Worm (Caenorhabditis elegans) whole organism, late embryonic: ENCODE results near the gene M163.1.

Source experiments
- C38D4.7 ChIP-seq: fragments of 200-800 bp; sonication (Bioruptor generic); optimal IDR thresholded peaks from 2 replicates; lab custom pipeline; 2018; ENCODE audit warnings: mild to moderate bottlenecking, missing genetic modification characterization, moderate library complexity, missing compliant biosample characterization
- K09A11.1 ChIP-seq: sonication (generic microtip); optimal IDR thresholded peaks from 2 replicates; lab custom pipeline; 2017; ENCODE audit warnings: antibody characterized with exemption, mild to moderate bottlenecking, missing genetic modification characterization, missing compliant biosample characterization; ENCODE audit not compliant: insufficient read depth
- T23F11.4 ChIP-seq: fragments of 200-800 bp; sonication (Bioruptor generic); optimal IDR thresholded peaks from 2 replicates; lab custom pipeline; 2018; ENCODE audit warnings: mild to moderate bottlenecking, missing genetic modification characterization, missing compliant biosample characterization
- Y22D7AL.16 ChIP-seq: sonication (generic microtip); optimal IDR thresholded peaks from 2 replicates; lab custom pipeline; 2016; ENCODE audit warnings: missing genetic modification characterization, missing compliant biosample characterization
- ahr-1 ChIP-seq: sonication (generic microtip); optimal IDR thresholded peaks from 2 replicates; lab custom pipeline; 2016; ENCODE audit warnings: missing genetic modification characterization, missing compliant biosample characterization
- ama-1 ChIP-seq: fragments of 150-350 bp; optimal IDR thresholded peaks from 2 replicates; lab custom pipeline; 2014
- ceh-14 ChIP-seq: sonication (generic microtip); optimal IDR thresholded peaks from 2 replicates; lab custom pipeline; 2016; ENCODE audit warnings: missing genotype, missing genetic modification characterization, missing compliant biosample characterization
- ceh-18 ChIP-seq: sonication (generic microtip); optimal IDR thresholded peaks from 2 replicates; lab custom pipeline; 2016; ENCODE audit warnings: missing genetic modification characterization, missing compliant biosample characterization
- ceh-19 ChIP-seq: fragments of 200-800 bp; sonication (Bioruptor generic); optimal IDR thresholded peaks from 2 replicates; lab custom pipeline; 2018; ENCODE audit warnings: mild to moderate bottlenecking, missing genetic modification characterization, missing compliant biosample characterization
- ceh-2 ChIP-seq: sonication (generic microtip); optimal IDR thresholded peaks from 2 replicates; lab custom pipeline; 2016; ENCODE audit warnings: missing genotype, missing genetic modification characterization, missing compliant biosample characterization
- ceh-24 ChIP-seq: sonication (generic microtip); optimal IDR thresholded peaks from 2 replicates; lab custom pipeline; 2016; ENCODE audit warnings: mild to moderate bottlenecking, missing genetic modification characterization, missing compliant biosample characterization
- ceh-31 ChIP-seq: sonication (generic microtip); optimal IDR thresholded peaks from 2 replicates; lab custom pipeline; 2016; ENCODE audit warnings: missing genetic modification characterization, missing compliant biosample characterization
- ceh-48 ChIP-seq: sonication (generic microtip); optimal IDR thresholded peaks from 2 replicates; lab custom pipeline; 2016; ENCODE audit warnings: missing genetic modification characterization, inconsistent platforms, missing compliant biosample characterization
- ceh-6 ChIP-seq: fragments of 200-800 bp; sonication (Bioruptor generic); optimal IDR thresholded peaks from 2 replicates; lab custom pipeline; 2018; ENCODE audit warnings: mild to moderate bottlenecking, missing genetic modification characterization, missing compliant biosample characterization
- che-1 ChIP-seq: sonication (generic microtip); optimal IDR thresholded peaks from 2 replicates; lab custom pipeline; 2016; ENCODE audit warnings: mild to moderate bottlenecking, missing genetic modification characterization, missing compliant biosample characterization
- dmd-4 ChIP-seq: sonication (generic microtip); optimal IDR thresholded peaks from 2 replicates; lab custom pipeline; 2016; ENCODE audit warnings: borderline replicate concordance, missing genetic modification characterization, missing compliant biosample characterization
- ets-4 ChIP-seq: sonication (generic microtip); optimal IDR thresholded peaks from 2 replicates; lab custom pipeline; 2016; ENCODE audit warnings: missing genetic modification characterization, missing compliant biosample characterization
- eyg-1 ChIP-seq: sonication (generic microtip); optimal IDR thresholded peaks from 2 replicates; lab custom pipeline; 2016; ENCODE audit warnings: missing genotype, missing genetic modification characterization, missing compliant biosample characterization
- fkh-10 ChIP-seq: fragments of 150-350 bp; optimal IDR thresholded peaks from 2 replicates; lab custom pipeline; 2014; ENCODE audit warnings: missing biosample characterization, missing genetic modification reagents, missing genetic modification characterization
- hlh-30 ChIP-seq: sonication (generic microtip); optimal IDR thresholded peaks from 2 replicates; lab custom pipeline; 2017; ENCODE audit warnings: antibody characterized with exemption, missing genetic modification characterization, missing compliant biosample characterization; ENCODE audit not compliant: insufficient read depth
- hlh-8 ChIP-seq: sonication (generic microtip); optimal IDR thresholded peaks from 2 replicates; lab custom pipeline; 2016; ENCODE audit warnings: missing genotype, missing genetic modification characterization, missing compliant biosample characterization
- madf-2 ChIP-seq: sonication (generic microtip); optimal IDR thresholded peaks from 2 replicates; lab custom pipeline; 2017; ENCODE audit warnings: missing genetic modification characterization, missing compliant biosample characterization
- nfya-1 ChIP-seq: sonication (generic microtip); optimal IDR thresholded peaks from 2 replicates; lab custom pipeline; 2017; ENCODE audit warnings: missing genetic modification characterization, mild to moderate bottlenecking, missing compliant biosample characterization, antibody characterized with exemption, moderate library complexity
- nhr-11 ChIP-seq: fragments of 150-350 bp; optimal IDR thresholded peaks from 2 replicates; lab custom pipeline; 2014; ENCODE audit warnings: missing biosample characterization, missing genetic modification characterization
- nhr-232 ChIP-seq: sonication (generic microtip); optimal IDR thresholded peaks from 2 replicates; lab custom pipeline; 2016; ENCODE audit warnings: missing genetic modification characterization, missing compliant biosample characterization
- npax-4 ChIP-seq: sonication (generic microtip); optimal IDR thresholded peaks from 2 replicates; lab custom pipeline; 2016; ENCODE audit warnings: missing genetic modification characterization, missing compliant biosample characterization
- pat-9 ChIP-seq: fragments of 200-800 bp; sonication (Bioruptor generic); optimal IDR thresholded peaks from 2 replicates; lab custom pipeline; 2018; ENCODE audit warnings: mild to moderate bottlenecking, missing genetic modification characterization, moderate library complexity, missing compliant biosample characterization
- pha-4 ChIP-seq: fragments of 150-350 bp; optimal IDR thresholded peaks from 2 replicates; lab custom pipeline; 2018; ENCODE audit warnings: missing biosample characterization, missing genetic modification reagents, missing genetic modification characterization
- pros-1 ChIP-seq: fragments of 150-350 bp; optimal IDR thresholded peaks from 2 replicates; lab custom pipeline; 2014; ENCODE audit warnings: missing biosample characterization, missing genetic modification reagents, missing genetic modification characterization
- ref-2 ChIP-seq: sonication (generic microtip); optimal IDR thresholded peaks from 2 replicates; lab custom pipeline; 2016; ENCODE audit warnings: missing genetic modification characterization, missing compliant biosample characterization
- rnt-1 ChIP-seq: sonication (generic microtip); optimal IDR thresholded peaks from 2 replicates; lab custom pipeline; 2016; ENCODE audit warnings: missing genetic modification characterization, missing compliant biosample characterization
- sdc-2 ChIP-seq: sonication (generic microtip); optimal IDR thresholded peaks from 2 replicates; lab custom pipeline; 2016; ENCODE audit warnings: missing genotype, missing genetic modification characterization, missing compliant biosample characterization
- sox-2 ChIP-seq: fragments of 200-800 bp; sonication (Bioruptor generic); IDR thresholded peaks from 2 replicates; pipeline ENCODE4 v1.3.6; 2022; ENCODE audit warnings: missing genetic modification reagents, missing genetic modification characterization, missing compliant biosample characterization
- sox-4 ChIP-seq: sonication (generic microtip); optimal IDR thresholded peaks from 2 replicates; lab custom pipeline; 2017; ENCODE audit warnings: mild to moderate bottlenecking, missing genetic modification characterization, inconsistent platforms, missing compliant biosample characterization
- syd-9 ChIP-seq: sonication (generic microtip); optimal IDR thresholded peaks from 2 replicates; lab custom pipeline; 2016; ENCODE audit warnings: mild to moderate bottlenecking, missing genetic modification characterization, moderate library complexity, missing compliant biosample characterization
- tbx-2 ChIP-seq: sonication (generic microtip); optimal IDR thresholded peaks from 2 replicates; lab custom pipeline; 2016; ENCODE audit warnings: missing genetic modification characterization, missing compliant biosample characterization
- ttx-3 ChIP-seq: sonication (generic microtip); optimal IDR thresholded peaks from 2 replicates; lab custom pipeline; 2016; ENCODE audit warnings: missing genetic modification reagents, missing genetic modification characterization, missing compliant biosample characterization
- unc-3 ChIP-seq, 2 experiments: fragments of 200-800 bp in 1 of 2; sonication (Bioruptor generic) in 1 of 2; sonication (generic microtip) in 1 of 2; conservative IDR thresholded peaks in 1 of 2; optimal IDR thresholded peaks in 1 of 2; 2 replicates each; pipeline versions ENCODE4 v1.3.6 to Lab custom; 2016 to 2022; ENCODE audit warnings: missing compliant biosample characterization in 2 of 2, missing genetic modification characterization in 2 of 2, missing genetic modification reagents in 1 of 2
- unc-42 ChIP-seq: sonication (generic microtip); optimal IDR thresholded peaks from 2 replicates; lab custom pipeline; 2016; ENCODE audit warnings: missing genotype, missing genetic modification characterization, missing compliant biosample characterization
- zip-5 ChIP-seq: sonication (generic microtip); optimal IDR thresholded peaks from 2 replicates; lab custom pipeline; 2016; ENCODE audit warnings: missing genetic modification characterization, missing compliant biosample characterization

M163.1 gene

ce11 chrX:14503800-14504550, at the start of gene M163.1:
Gene M163.1, minus strand, starts transcription at chrX:14503824.
- peak; percentile 1 for TF ChIP-seq hlh-30 (tag; lab: Kevin White, UChicago)
- no peak for TF ChIP-seq unc-3 (GFP tag; conservative IDR thresholded peaks at IDR 0.05; lab: Robert Waterston, UW)
- no peak for TF ChIP-seq unc-3 (tag; optimal IDR thresholded peaks at IDR 0.05; lab: Kevin White, UChicago)
- peak; percentile 36 for TF ChIP-seq rnt-1 (tag; lab: Kevin White, UChicago)
- peak; percentile 38 for TF ChIP-seq sdc-2 (tag; lab: Kevin White, UChicago)
- no peak for TF ChIP-seq T23F11.4
- TF ChIP-seq pat-9 (tag; lab: Kevin White, UChicago), result no peak
- TF ChIP-seq pha-4 (tag; lab: Kevin White, UChicago), result no peak
- TF ChIP-seq madf-2 (tag; lab: Kevin White, UChicago), result no peak
- TF ChIP-seq syd-9 (tag; lab: Kevin White, UChicago), result no peak
- no peak for TF ChIP-seq zip-5 (tag; lab: Kevin White, UChicago)
- no peak for TF ChIP-seq ref-2 (tag; lab: Kevin White, UChicago)
- no peak for TF ChIP-seq npax-4 (tag; lab: Kevin White, UChicago)
- no peak for TF ChIP-seq sox-4
- TF ChIP-seq ceh-24 (tag; lab: Kevin White, UChicago), result no peak
- TF ChIP-seq unc-42 (tag; lab: Kevin White, UChicago), result peak; percentile 3
- no peak for TF ChIP-seq ceh-48 (tag; lab: Kevin White, UChicago)
- TF ChIP-seq eyg-1 (tag; lab: Kevin White, UChicago), result peak; percentile 22
- TF ChIP-seq ceh-14 (tag; lab: Kevin White, UChicago), result no peak
- TF ChIP-seq ttx-3 (tag; lab: Kevin White, UChicago), result no peak
- TF ChIP-seq tbx-2 (tag; lab: Kevin White, UChicago), result peak; percentile 56
- TF ChIP-seq hlh-8 (tag; lab: Kevin White, UChicago), result peak; percentile 15
- peak; percentile 13 for TF ChIP-seq nfya-1 (tag; lab: Kevin White, UChicago)
- TF ChIP-seq pros-1 (tag; lab: Kevin White, UChicago), result peak; percentile 10
- TF ChIP-seq ceh-6, result peak; percentile 37
- TF ChIP-seq fkh-10, result no peak
- no peak for TF ChIP-seq K09A11.1
- TF ChIP-seq nhr-11 (tag; lab: Kevin White, UChicago), result no peak
- peak; percentile 22 for TF ChIP-seq ceh-2 (tag; lab: Kevin White, UChicago)
- TF ChIP-seq che-1 (tag; lab: Kevin White, UChicago), result no peak
- TF ChIP-seq ceh-18, result peak; percentile 0
- TF ChIP-seq ama-1, result no peak
- peak; percentile 3; the same call in 1 of the 2 replicates for TF ChIP-seq sox-2 (GFP tag; lab: Robert Waterston, UW)
- no peak for TF ChIP-seq C38D4.7 (GFP tag; lab: Kevin White, UChicago)
- TF ChIP-seq ceh-31 (tag; lab: Kevin White, UChicago), result peak; percentile 16
- peak; percentile 3 for TF ChIP-seq nhr-232 (tag; lab: Kevin White, UChicago)
- no peak for TF ChIP-seq ahr-1 (tag; lab: Kevin White, UChicago)
- TF ChIP-seq Y22D7AL.16 (tag; lab: Kevin White, UChicago), result no peak
- no peak for TF ChIP-seq ceh-19 (GFP tag; lab: Kevin White, UChicago)
- no peak for TF ChIP-seq ets-4 (tag; lab: Kevin White, UChicago)
- TF ChIP-seq, all 69 proteins: peak for 15

- TF ChIP-seq dmd-4 (tag; lab: Kevin White, UChicago), result no peak
- no peak for TF ChIP-seq che-1 (tag; lab: Kevin White, UChicago)
Measured at ce11 chrX:14549709-14550199, 46.1 kb upstream of the M163.1 start, which contains the start of gene ram-5. Gene ram-5, plus strand, starts transcription at chrX:14550149.
